Fruit fly (Drosophila melanogaster): Measurements from ENCODE around the gene CG1801.
A peak's percentile ranks its signal among the peaks of the same experiment; 100 is the strongest.

CG1801 gene

dm6 chrX:21322289-21322981 is 5.1 kb upstream of the CG1801 start (continued):
- TF ChIP-seq Ets21C (GFP tag; optimal IDR thresholded peaks at IDR 0.05): no peak
- TF ChIP-seq CG7368 (GFP tag; optimal IDR thresholded peaks at IDR 0.05): peak; percentile 1
- peak; percentile 26 for TF ChIP-seq CG3919 (GFP tag; optimal IDR thresholded peaks at IDR 0.05)
- peak; percentile 79 for TF ChIP-seq svp (GFP tag)
- TF ChIP-seq CG11902 (GFP tag; optimal IDR thresholded peaks at IDR 0.05): peak; percentile 22

- TF ChIP-seq Eip93F (GFP tag; optimal IDR thresholded peaks at IDR 0.05) (no peak), CG8119 (GFP tag; IDR thresholded peaks at IDR 0.05) (peak; percentile 87), cyc (GFP tag; optimal IDR thresholded peaks at IDR 0.05) (peak; percentile 80), Blimp-1 (GFP tag; optimal IDR thresholded peaks at IDR 0.05) (peak; percentile 70), CG16779 (tag; optimal IDR thresholded peaks at IDR 0.05) (peak; percentile 79), ss (GFP tag; optimal IDR thresholded peaks at IDR 0.05) (peak; percentile 82 to 86), Hr39 (GFP tag; optimal IDR thresholded peaks at IDR 0.05) (peak; percentile 82), dac (GFP tag; optimal IDR thresholded peaks at IDR 0.05) (peak; percentile 59), Met (GFP tag; optimal IDR thresholded peaks at IDR 0.05) (peak; percentile 89), CG31627 (GFP tag; optimal IDR thresholded peaks at IDR 0.05) (peak; percentile 86), Eip75B (GFP tag; optimal IDR thresholded peaks at IDR 0.05) (peak; percentile 85), Lpt (GFP tag; optimal IDR thresholded peaks at IDR 0.05) (peak; percentile 78), CG6276 (GFP tag; optimal IDR thresholded peaks at IDR 0.05) (no peak), CG10631 (GFP tag; optimal IDR thresholded peaks at IDR 0.05) (peak; percentile 89), svp (GFP tag) (peak; percentile 92), Hr38 (GFP tag; optimal IDR thresholded peaks at IDR 0.05) (no peak), Ets96B (tag; optimal IDR thresholded peaks at IDR 0.05) (peak; percentile 92), OdsH (GFP tag; optimal IDR thresholded peaks at IDR 0.05) (peak; percentile 87), Eip78C (GFP tag) (peak; percentile 96), fd59A (GFP tag; optimal IDR thresholded peaks at IDR 0.05) (peak; percentile 84), CG8319 (GFP tag; optimal IDR thresholded peaks at IDR 0.05) (peak; percentile 65), topi (GFP tag; optimal IDR thresholded peaks at IDR 0.05) (peak; percentile 90), CG32006 (GFP tag; optimal IDR thresholded peaks at IDR 0.05) (peak; percentile 89), vri (GFP tag; optimal IDR thresholded peaks at IDR 0.05) (peak; percentile 54), Sox15 (GFP tag; optimal IDR thresholded peaks at IDR 0.05) (peak; percentile 85), CG7368 (GFP tag; optimal IDR thresholded peaks at IDR 0.05) (peak; percentile 70), CG15336 (GFP tag; IDR thresholded peaks at IDR 0.05) (peak; percentile 86), CG34406 (GFP tag; optimal IDR thresholded peaks at IDR 0.05) (peak; percentile 84), dsx (GFP tag; optimal IDR thresholded peaks at IDR 0.05; ENCODE audit: poor library complexity, severe bottlenecking) (peak; percentile 88), Sox102F (GFP tag; optimal IDR thresholded peaks at IDR 0.05) (peak; percentile 74), CG6854 (GFP tag; optimal IDR thresholded peaks at IDR 0.05) (peak; percentile 71), CG1621 (tag; optimal IDR thresholded peaks at IDR 0.05) (peak; percentile 79), fkh (GFP tag; optimal IDR thresholded peaks at IDR 0.05) (peak; percentile 31), net (GFP tag; optimal IDR thresholded peaks at IDR 0.05) (peak; percentile 81), Hr4 (GFP tag; optimal IDR thresholded peaks at IDR 0.05) (peak; percentile 83), Gug (GFP tag; IDR thresholded peaks at IDR 0.05) (peak; percentile 77), CG9139 (GFP tag; optimal IDR thresholded peaks at IDR 0.05) (no peak), pdm3 (GFP tag; optimal IDR thresholded peaks at IDR 0.05) (peak; percentile 89), Sox14 (GFP tag; optimal IDR thresholded peaks at IDR 0.05) (peak; percentile 87), CG11294 (GFP tag; IDR thresholded peaks at IDR 0.05) (peak; percentile 55; the same call in 1 of the 2 replicates), CG4318 (GFP tag; optimal IDR thresholded peaks at IDR 0.05) (no peak), CG6792 (GFP tag; optimal IDR thresholded peaks at IDR 0.05) (peak; percentile 86), CG6163 (GFP tag; IDR thresholded peaks at IDR 0.05) (peak; percentile 64; the same call in 1 of the 3 replicates), salr (GFP tag; optimal IDR thresholded peaks at IDR 0.05) (peak; percentile 64 to 81), eg (GFP tag; IDR thresholded peaks at IDR 0.05) (peak; percentile 80), CG11902 (GFP tag; optimal IDR thresholded peaks at IDR 0.05) (peak; percentile 77)
Measured at dm6 chrX:21319202-21319772, 2.0 kb upstream of the CG1801 start, which contains the start of the genes SLIRP1 and anox. SLIRP1 (minus strand) TSS chrX:21319296. anox (minus strand) TSS chrX:21319296.
